Worm (Caenorhabditis elegans): ENCODE results near the gene F54B3.2.

Gene F54B3.2

ce11 chrII:10248355-10249041 is 21.5 kb downstream of the F54B3.2 start, which contains the start of gene atad-3 (continued):
- TF ChIP-seq ctbp-1 (GFP tag; IDR thresholded peaks at IDR 0.05), result peak; percentile 94
- no peak for TF ChIP-seq ceh-28 (tag; optimal IDR thresholded peaks at IDR 0.05)
- peak; percentile 97 for TF ChIP-seq tra-1 (GFP tag; IDR thresholded peaks at IDR 0.05)
- TF ChIP-seq zag-1 (tag; optimal IDR thresholded peaks at IDR 0.05), result no peak
- TF ChIP-seq saeg-2 (GFP tag; IDR thresholded peaks at IDR 0.05), result peak; percentile 84
- peak; percentile 92 for TF ChIP-seq T26A8.4 (GFP tag; IDR thresholded peaks at IDR 0.05)
- no peak for TF ChIP-seq nhr-25 (tag; optimal IDR thresholded peaks at IDR 0.05; ENCODE audit: borderline replicate concordance, insufficient read depth)
- no peak for TF ChIP-seq daf-8 (GFP tag; IDR thresholded peaks at IDR 0.05)
- no peak for TF ChIP-seq nhr-76 (tag; optimal IDR thresholded peaks at IDR 0.05)
- peak; percentile 77 for TF ChIP-seq unc-130 (GFP tag; optimal IDR thresholded peaks at IDR 0.05)
- TF ChIP-seq duxl-1 (tag; optimal IDR thresholded peaks at IDR 0.05; ENCODE audit: poor library complexity), result peak; percentile 67
- TF ChIP-seq skn-1 (tag; optimal IDR thresholded peaks at IDR 0.05), result no peak
- peak; percentile 82 for TF ChIP-seq php-3 (GFP tag; IDR thresholded peaks at IDR 0.05)
- TF ChIP-seq lin-39 (tag; optimal IDR thresholded peaks at IDR 0.05), result no peak
- TF ChIP-seq madf-5 (GFP tag; IDR thresholded peaks at IDR 0.05), result peak; percentile 91 to 96; a peak in 3 of 4 replicates
- no peak for TF ChIP-seq nhr-111 (GFP tag; optimal IDR thresholded peaks at IDR 0.05)
- TF ChIP-seq ces-1 (GFP tag; optimal IDR thresholded peaks at IDR 0.05), result no peak
- peak; percentile 7 for TF ChIP-seq F49E8.2 (tag; optimal IDR thresholded peaks at IDR 0.05; ENCODE audit: borderline replicate concordance)
- TF ChIP-seq spr-1 (tag; optimal IDR thresholded peaks at IDR 0.05), result peak; percentile 74
- peak; percentile 79 to 91 for TF ChIP-seq lsy-2 (tag; optimal IDR thresholded peaks at IDR 0.05)
- TF ChIP-seq ZK546.5 (tag; optimal IDR thresholded peaks at IDR 0.05), result no peak
- TF ChIP-seq D1046.2 (GFP tag; IDR thresholded peaks at IDR 0.05), result peak; percentile 97
- peak; percentile 85 for TF ChIP-seq nhr-77 (tag; optimal IDR thresholded peaks at IDR 0.05)
- TF ChIP-seq nhr-11 (tag; optimal IDR thresholded peaks at IDR 0.05), result peak; percentile 96
- peak; percentile 60 for TF ChIP-seq hlh-30 (tag; optimal IDR thresholded peaks at IDR 0.05; ENCODE audit: insufficient read depth)
- TF ChIP-seq dve-1 (tag; optimal IDR thresholded peaks at IDR 0.05; ENCODE audit: insufficient read depth), result peak; percentile 75
- peak; percentile 65 for TF ChIP-seq nhr-102 (tag; optimal IDR thresholded peaks at IDR 0.05)
- peak; percentile 97 for TF ChIP-seq dmd-6 (GFP tag; IDR thresholded peaks at IDR 0.05)
- TF ChIP-seq mxl-3 (GFP tag; optimal IDR thresholded peaks at IDR 0.05), result peak; percentile 81
- no peak for TF ChIP-seq fos-1 (tag; optimal IDR thresholded peaks at IDR 0.05)
- TF ChIP-seq Y5F2A.4 (GFP tag; optimal IDR thresholded peaks at IDR 0.05), result no peak
- TF ChIP-seq Y75B8A.6 (GFP tag; IDR thresholded peaks at IDR 0.05), result peak; percentile 96
- peak; percentile 95 for TF ChIP-seq nhr-42 (GFP tag; IDR thresholded peaks at IDR 0.05)
- no peak for TF ChIP-seq ceh-62 (tag; optimal IDR thresholded peaks at IDR 0.05)
- TF ChIP-seq hmg-1.1 (GFP tag; IDR thresholded peaks at IDR 0.05), result peak; percentile 98
- TF ChIP-seq jun-1 (tag; optimal IDR thresholded peaks at IDR 0.05), result peak; percentile 46
- TF ChIP-seq ceh-32 (tag; optimal IDR thresholded peaks at IDR 0.05; ENCODE audit: poor library complexity), result no peak
- TF ChIP-seq nhr-6 (tag; optimal IDR thresholded peaks at IDR 0.05), result peak; percentile 12
- peak in 1 of 2 experiments; percentile 92 for TF ChIP-seq hif-1 (tag; optimal IDR thresholded peaks at IDR 0.05)
- no peak for TF ChIP-seq spr-3 (GFP tag; optimal IDR thresholded peaks at IDR 0.05)
- TF ChIP-seq nhr-41 (GFP tag; IDR thresholded peaks at IDR 0.05), result 0 out of 2 replicates have a peak, but pooled peaks have one; percentile 69
- TF ChIP-seq rbr-2 (tag; optimal IDR thresholded peaks at IDR 0.05), result peak; percentile 87
- TF ChIP-seq lin-13 (GFP tag; optimal IDR thresholded peaks at IDR 0.05), result peak; percentile 71
- TF ChIP-seq lin-38 (GFP tag; IDR thresholded peaks at IDR 0.05), result peak; percentile 95
- TF ChIP-seq gei-8 (GFP tag; optimal IDR thresholded peaks at IDR 0.05), result no peak
- TF ChIP-seq dmd-9 (GFP tag; IDR thresholded peaks at IDR 0.05), result peak; percentile 97
- peak; percentile 59; the same call in 1 of the 2 replicates for TF ChIP-seq Y105C5A.15 (GFP tag; IDR thresholded peaks at IDR 0.05)
- TF ChIP-seq vab-7 (GFP tag; IDR thresholded peaks at IDR 0.05), result peak; percentile 99
- no peak for TF ChIP-seq T20F7.1 (GFP tag; optimal IDR thresholded peaks at IDR 0.05)

Data from whole organism, L4 larva.